Fruit fly (Drosophila melanogaster) whole organism, embryonic: ENCODE measurements around the gene CG7912.

Experiments used
- ATbp ChIP-seq: fragments of 200-800 bp; sonication (Bioruptor generic); optimal IDR thresholded peaks from 2 replicates; lab custom pipeline; 2017; ENCODE audit warnings: missing biosample characterization, mild to moderate bottlenecking, missing genetic modification characterization, missing genetic modification reagents
- Ada2b ChIP-seq: fragments of 200-800 bp; sonication (Bioruptor generic); IDR thresholded peaks from 2 replicates; pipeline ENCODE4 v1.3.6; 2022; ENCODE audit warnings: missing biosample characterization, missing genetic modification characterization
- Atf-2 ChIP-seq: fragments of 200-800 bp; sonication (Bioruptor generic); optimal IDR thresholded peaks from 2 replicates; lab custom pipeline; 2016; ENCODE audit warnings: missing biosample characterization, missing genetic modification characterization
- Awh ChIP-seq: fragments of 200-800 bp; sonication (Bioruptor generic); IDR thresholded peaks from 2 replicates; pipeline ENCODE4, ENCODE4 v1.3.6; 2022; ENCODE audit warnings: missing biosample characterization, missing genetic modification characterization
- Bgb ChIP-seq: fragments of 200-800 bp; sonication (Bioruptor generic); IDR thresholded peaks from 2 replicates; pipeline ENCODE4 v1.3.6; 2022; ENCODE audit warnings: missing biosample characterization, missing genetic modification characterization; ENCODE audit not compliant: partially characterized antibody
- CG10209 ChIP-seq: fragments of 200-800 bp; sonication (Bioruptor generic); optimal IDR thresholded peaks from 3 replicates; lab custom pipeline; 2017; ENCODE audit warnings: missing biosample characterization, mild to moderate bottlenecking, missing genetic modification characterization, missing genetic modification reagents
- CG1024 ChIP-seq: fragments of 200-800 bp; sonication (Bioruptor generic); IDR thresholded peaks from 2 replicates; pipeline ENCODE4 v1.3.6; 2022; ENCODE audit warnings: missing biosample characterization, missing genetic modification characterization
- CG10321 ChIP-seq: fragments of 200-800 bp; sonication (Bioruptor generic); IDR thresholded peaks from 2 replicates; pipeline ENCODE4 v1.3.6; 2022; ENCODE audit warnings: missing biosample characterization, missing genetic modification characterization
- CG11093 ChIP-seq: fragments of 200-800 bp; sonication (Bioruptor generic); IDR thresholded peaks from 3 replicates; pipeline ENCODE4 v1.3.6; 2022; ENCODE audit warnings: missing biosample characterization, missing genetic modification characterization
- CG12104 ChIP-seq: fragments of 200-800 bp; sonication (Bioruptor generic); optimal IDR thresholded peaks from 3 replicates; lab custom pipeline; 2016; ENCODE audit warnings: missing biosample characterization, missing genetic modification characterization
- CG12391 ChIP-seq: fragments of 200-800 bp; sonication (Bioruptor generic); optimal IDR thresholded peaks from 3 replicates; lab custom pipeline; 2018; ENCODE audit warnings: missing biosample characterization, mild to moderate bottlenecking, missing genetic modification characterization, moderate library complexity
- CG13894 ChIP-seq: fragments of 200-800 bp; sonication (Bioruptor generic); optimal IDR thresholded peaks from 3 replicates; lab custom pipeline; 2018; ENCODE audit warnings: missing biosample characterization, mild to moderate bottlenecking, missing genetic modification characterization, moderate library complexity
- CG14441 ChIP-seq: fragments of 200-800 bp; sonication (Bioruptor generic); IDR thresholded peaks from 2 replicates; pipeline ENCODE4 v1.3.6; 2022; ENCODE audit warnings: missing biosample characterization, missing genetic modification characterization
- CG14860 ChIP-seq: fragments of 200-800 bp; sonication (Bioruptor generic); IDR thresholded peaks from 3 replicates; pipeline ENCODE4 v1.3.6; 2022; ENCODE audit warnings: missing biosample characterization, missing genetic modification characterization; ENCODE audit not compliant: partially characterized antibody
- CG15479 ChIP-seq: fragments of 200-800 bp; sonication (Bioruptor generic); optimal IDR thresholded peaks from 3 replicates; lab custom pipeline; 2019; ENCODE audit warnings: missing biosample characterization, mild to moderate bottlenecking, missing genetic modification characterization, moderate library complexity
- CG17186 ChIP-seq: fragments of 200-800 bp; sonication (Bioruptor generic); optimal IDR thresholded peaks from 3 replicates; lab custom pipeline; 2017; ENCODE audit warnings: missing biosample characterization, missing genetic modification reagents, missing genetic modification characterization
- CG18476 ChIP-seq: fragments of 200-800 bp; sonication (Bioruptor generic); optimal IDR thresholded peaks from 2 replicates; lab custom pipeline; 2016; ENCODE audit warnings: missing biosample characterization, mild to moderate bottlenecking, missing genetic modification characterization
- CG30020 ChIP-seq: fragments of 200-800 bp; optimal IDR thresholded peaks from 2 replicates; lab custom pipeline; 2019; ENCODE audit warnings: missing biosample characterization, mild to moderate bottlenecking, missing genetic modification characterization, moderate library complexity
- CG3163 ChIP-seq: fragments of 200-800 bp; sonication (Bioruptor generic); optimal IDR thresholded peaks from 3 replicates; lab custom pipeline; 2016; ENCODE audit warnings: missing biosample characterization, missing genetic modification characterization
- CG4404 ChIP-seq: fragments of 200-800 bp; sonication (Bioruptor generic); IDR thresholded peaks from 2 replicates; pipeline ENCODE4 v1.3.6; 2022; ENCODE audit warnings: missing biosample characterization, missing genetic modification characterization
- CG6175 ChIP-seq: fragments of 200-800 bp; sonication (Bioruptor generic); IDR thresholded peaks from 3 replicates; pipeline ENCODE4 v1.3.6; 2022; ENCODE audit warnings: missing biosample characterization, missing genetic modification characterization
- CG7271 ChIP-seq: fragments of 200-800 bp; sonication (Bioruptor generic); optimal IDR thresholded peaks from 2 replicates; lab custom pipeline; 2018; ENCODE audit warnings: missing biosample characterization, mild to moderate bottlenecking, missing genetic modification characterization, moderate library complexity
- CG7839 ChIP-seq: fragments of 200-800 bp; sonication (Bioruptor generic); optimal IDR thresholded peaks from 3 replicates; lab custom pipeline; 2018; ENCODE audit warnings: missing biosample characterization, mild to moderate bottlenecking, missing genetic modification characterization, moderate library complexity
- CG8388 ChIP-seq: fragments of 200-800 bp; sonication (Bioruptor generic); optimal IDR thresholded peaks from 2 replicates; lab custom pipeline; 2019; ENCODE audit warnings: missing biosample characterization, mild to moderate bottlenecking, missing genetic modification characterization, moderate library complexity
- CG8944 ChIP-seq: fragments of 200-800 bp; sonication (Bioruptor generic); optimal IDR thresholded peaks from 3 replicates; lab custom pipeline; 2016; ENCODE audit warnings: missing biosample characterization, missing genetic modification characterization
- CTCF ChIP-seq: fragments of 200-800 bp; sonication (Bioruptor generic); optimal IDR thresholded peaks from 2 replicates; lab custom pipeline; 2017; ENCODE audit warnings: missing biosample characterization, mild to moderate bottlenecking, missing genetic modification characterization, moderate library complexity
- ERR ChIP-seq: fragments of 200-800 bp; sonication (Bioruptor generic); optimal IDR thresholded peaks from 2 replicates; lab custom pipeline; 2016; ENCODE audit warnings: missing biosample characterization, missing genetic modification characterization
- Hmx ChIP-seq: fragments of 200-800 bp; sonication (Bioruptor generic); optimal IDR thresholded peaks from 2 replicates; lab custom pipeline; 2016; ENCODE audit warnings: missing biosample characterization, missing genetic modification characterization
- Mad ChIP-seq: fragments of 200-800 bp; sonication (Bioruptor generic); optimal IDR thresholded peaks from 2 replicates; lab custom pipeline; 2016; ENCODE audit warnings: missing biosample characterization, missing genetic modification characterization
- Max ChIP-seq: fragments of 200-800 bp; sonication (Bioruptor generic); optimal IDR thresholded peaks from 2 replicates; lab custom pipeline; 2016; ENCODE audit warnings: missing biosample characterization, mild to moderate bottlenecking, missing genetic modification characterization
- Sox102F ChIP-seq: fragments of 200-800 bp; sonication (Bioruptor generic); optimal IDR thresholded peaks from 2 replicates; lab custom pipeline; 2018; ENCODE audit warnings: missing biosample characterization, mild to moderate bottlenecking, missing genetic modification characterization, moderate library complexity
- Stat92E ChIP-seq, 3 experiments: fragments of >200 bp in 2 of 3; fragments of 200-800 bp in 1 of 3; sonication (Bioruptor generic) in 1 of 3; optimal IDR thresholded peaks; 2 replicates each; lab custom pipeline; 2017 to 2019; ENCODE audit warnings: missing biosample characterization in 3 of 3, missing genetic modification characterization in 3 of 3, mild to moderate bottlenecking in 1 of 3, moderate library complexity in 1 of 3
- abd-A ChIP-seq: fragments of 200-800 bp; sonication (Bioruptor generic); optimal IDR thresholded peaks from 3 replicates; lab custom pipeline; 2019; ENCODE audit warnings: missing biosample characterization, mild to moderate bottlenecking, missing genetic modification characterization, moderate library complexity
- ac ChIP-seq: fragments of 200-800 bp; sonication (Bioruptor generic); optimal IDR thresholded peaks from 3 replicates; lab custom pipeline; 2017; ENCODE audit warnings: missing biosample characterization, mild to moderate bottlenecking, missing genetic modification characterization
- amos ChIP-seq: fragments of 200-800 bp; sonication (Bioruptor generic); IDR thresholded peaks from 2 replicates; pipeline ENCODE4 v1.3.6; 2022; ENCODE audit warnings: missing biosample characterization, missing genetic modification characterization; ENCODE audit not compliant: partially characterized antibody
- bcd ChIP-seq: fragments of 200-800 bp; sonication (Bioruptor generic); optimal IDR thresholded peaks from 2 replicates; lab custom pipeline; 2017; ENCODE audit warnings: missing biosample characterization, mild to moderate bottlenecking, missing genetic modification characterization
- br ChIP-seq: fragments of >200 bp; optimal IDR thresholded peaks from 2 replicates; lab custom pipeline; 2017
- dati ChIP-seq: fragments of 200-800 bp; sonication (Bioruptor generic); IDR thresholded peaks from 2 replicates; pipeline ENCODE4 v1.3.6; 2022; ENCODE audit warnings: missing biosample characterization, missing genetic modification characterization
- en ChIP-seq: fragments of 200-800 bp; sonication (Bioruptor generic); optimal IDR thresholded peaks from 2 replicates; lab custom pipeline; 2016; ENCODE audit warnings: missing biosample characterization, missing genetic modification characterization
- fd96Cb ChIP-seq: fragments of 200-800 bp; sonication (Bioruptor generic); optimal IDR thresholded peaks from 2 replicates; lab custom pipeline; 2018; ENCODE audit warnings: missing biosample characterization, mild to moderate bottlenecking, missing genetic modification characterization, moderate library complexity
- grn ChIP-seq: fragments of 200-800 bp; sonication (Bioruptor generic); optimal IDR thresholded peaks from 3 replicates; lab custom pipeline; 2017; ENCODE audit warnings: missing biosample characterization, missing genetic modification characterization
- gsb-n ChIP-seq: fragments of 200-800 bp; sonication (Bioruptor generic); optimal IDR thresholded peaks from 3 replicates; lab custom pipeline; 2018; ENCODE audit warnings: missing biosample characterization, mild to moderate bottlenecking, missing genetic modification characterization
- jigr1 ChIP-seq: fragments of 200-800 bp; sonication (Bioruptor generic); IDR thresholded peaks from 3 replicates; pipeline ENCODE4 v1.3.6; 2022; ENCODE audit warnings: missing biosample characterization, missing genetic modification characterization
- lab ChIP-seq: fragments of 200-800 bp; sonication (Bioruptor generic); optimal IDR thresholded peaks from 3 replicates; lab custom pipeline; 2017; ENCODE audit warnings: missing biosample characterization, missing genetic modification characterization, mild to moderate bottlenecking, moderate library complexity, missing genetic modification reagents
- lbe ChIP-seq: fragments of 200-800 bp; sonication (Bioruptor generic); optimal IDR thresholded peaks from 2 replicates; lab custom pipeline; 2016; ENCODE audit warnings: missing biosample characterization, mild to moderate bottlenecking, missing genetic modification characterization
- luna ChIP-seq: fragments of 200-800 bp; sonication (Bioruptor generic); optimal IDR thresholded peaks from 2 replicates; lab custom pipeline; 2016; ENCODE audit warnings: missing biosample characterization, missing genetic modification characterization
- otp ChIP-seq: fragments of 200-800 bp; sonication (Bioruptor generic); IDR thresholded peaks from 3 replicates; pipeline ENCODE4, ENCODE4 v1.3.6; 2022; ENCODE audit warnings: missing biosample characterization, missing genetic modification characterization
- pita ChIP-seq: fragments of 200-800 bp; sonication (Bioruptor generic); optimal IDR thresholded peaks from 2 replicates; lab custom pipeline; 2017; ENCODE audit warnings: missing biosample characterization, mild to moderate bottlenecking, missing genetic modification characterization
- run ChIP-seq: fragments of 200-800 bp; sonication (Bioruptor generic); optimal IDR thresholded peaks from 3 replicates; lab custom pipeline; 2018; ENCODE audit warnings: missing biosample characterization, mild to moderate bottlenecking, missing genetic modification characterization
- slbo ChIP-seq: fragments of 200-800 bp; sonication (Bioruptor generic); IDR thresholded peaks from 2 replicates; pipeline ENCODE4 v1.3.6; 2022; ENCODE audit warnings: missing biosample characterization, missing genetic modification characterization
- trem ChIP-seq: fragments of 200-800 bp; optimal IDR thresholded peaks from 3 replicates; lab custom pipeline; 2019; ENCODE audit warnings: missing biosample characterization, mild to moderate bottlenecking, missing genetic modification characterization, moderate library complexity
- trh ChIP-seq: fragments of 200-800 bp; sonication (Bioruptor generic); optimal IDR thresholded peaks from 2 replicates; lab custom pipeline; 2016; ENCODE audit warnings: missing biosample characterization, missing genetic modification characterization

The CG7912 gene

dm6 chr3R:30021009-30021408, 12.0 kb upstream of the CG7912 start (continued):
- peak; percentile 21 for TF ChIP-seq bcd (GFP tag; lab: Kevin White, UChicago)
- no peak for TF ChIP-seq Stat92E (GFP tag; optimal IDR thresholded peaks at IDR 0.05; lab: Kevin White, UChicago)
- no peak for TF ChIP-seq Bgb (GFP tag; lab: Robert Waterston, UW)
- no peak for TF ChIP-seq otp (GFP tag; lab: Robert Waterston, UW)
- no peak for TF ChIP-seq CG8944 (GFP tag; lab: Kevin White, UChicago)
- no peak for TF ChIP-seq lbe
- TF ChIP-seq CG15479 (GFP tag; lab: Kevin White, UChicago) = no peak
- TF ChIP-seq Sox102F (GFP tag; lab: Kevin White, UChicago) = no peak
- TF ChIP-seq Atf-2 (GFP tag; lab: Kevin White, UChicago) = no peak
- no peak for TF ChIP-seq CG8388 (GFP tag; lab: Kevin White, UChicago)
- no peak for TF ChIP-seq Mad (GFP tag; lab: Kevin White, UChicago)
- TF ChIP-seq CG14860 (GFP tag; lab: Robert Waterston, UW) = no peak
- TF ChIP-seq abd-A (tag; lab: Kevin White, UChicago) = no peak
- no peak for TF ChIP-seq CG12104
- no peak for TF ChIP-seq Ada2b (GFP tag; lab: Robert Waterston, UW)
- peak; percentile 22 for TF ChIP-seq CG7839 (tag; lab: Kevin White, UChicago)
- peak; percentile 43 for TF ChIP-seq fd96Cb (tag; lab: Kevin White, UChicago)
- TF ChIP-seq CG13894 (tag; lab: Kevin White, UChicago) = no peak
- no peak for TF ChIP-seq CG14441 (GFP tag; lab: Robert Waterston, UW)
- no peak for TF ChIP-seq luna (GFP tag; lab: Kevin White, UChicago)
- no peak for TF ChIP-seq CG4404
- no peak for TF ChIP-seq CG10209
- TF ChIP-seq pita (GFP tag; lab: Kevin White, UChicago) = no peak
- TF ChIP-seq CG7271 (tag; lab: Kevin White, UChicago) = no peak
- TF ChIP-seq CG1024 (GFP tag; lab: Robert Waterston, UW) = no peak
- TF ChIP-seq lab = peak; percentile 13
- no peak for TF ChIP-seq Hmx (GFP tag; lab: Kevin White, UChicago)
- TF ChIP-seq CG6175 (GFP tag; lab: Robert Waterston, UW) = no peak
- TF ChIP-seq run = no peak
- TF ChIP-seq en (GFP tag; lab: Kevin White, UChicago) = no peak
- TF ChIP-seq dati (GFP tag; lab: Robert Waterston, UW) = no peak
- no peak for TF ChIP-seq CG11093 (GFP tag; lab: Robert Waterston, UW)
- TF ChIP-seq trh (GFP tag; lab: Kevin White, UChicago) = no peak
- peak; percentile 30 for TF ChIP-seq CG12391 (tag; lab: Kevin White, UChicago)
- TF ChIP-seq CG17186 (GFP tag; lab: Kevin White, UChicago) = no peak
- no peak for TF ChIP-seq CG30020 (tag; lab: Kevin White, UChicago)
- TF ChIP-seq grn (GFP tag; lab: Kevin White, UChicago) = no peak
- peak; percentile 45 for TF ChIP-seq ATbp (GFP tag; lab: Kevin White, UChicago)
- TF ChIP-seq gsb-n (tag; lab: Kevin White, UChicago) = no peak
- TF ChIP-seq Awh (GFP tag; lab: Robert Waterston, UW) = 0 out of 2 replicates have a peak, but pooled peaks have one; percentile 46
- TF ChIP-seq br (lab: Kevin White, UChicago) = no peak
- no peak for TF ChIP-seq ac (GFP tag; lab: Kevin White, UChicago)
- TF ChIP-seq CTCF (GFP tag; lab: Kevin White, UChicago) = no peak
- no peak for TF ChIP-seq trem
- 0 out of 3 replicates have a peak, but pooled peaks have one; percentile 21 for TF ChIP-seq jigr1
- TF ChIP-seq CG18476 (GFP tag; lab: Kevin White, UChicago) = no peak
- no peak for TF ChIP-seq CG3163 (GFP tag; lab: Kevin White, UChicago)
- TF ChIP-seq Max = no peak
- no peak for TF ChIP-seq CG10321
- TF ChIP-seq ERR (GFP tag; lab: Kevin White, UChicago) = no peak
- peak; percentile 34; the same call in 1 of the 2 replicates for TF ChIP-seq slbo (GFP tag; lab: Robert Waterston, UW)
- no peak for TF ChIP-seq amos (GFP tag; lab: Robert Waterston, UW)
